In genomic region chr3L:9128700-9129582, dm6 we compare ENCODE assay signal across 5 fruit fly cellular contexts.
TF ChIP-seq lines count a peak whose summit lies in the region.

No protein-coding gene starts in this region.

- no peak for TF ChIP-seq CTCF in whole organism, embryonic (GFP tag; optimal IDR thresholded peaks at IDR 0.05; lab: Kevin White, UChicago)

TF ChIP-seq in whole organism, adult, 20 proteins besides CTCF, POLR2A, EP300 and RAD21 (continues in another document):
- TF ChIP-seq kay (GFP tag; lab: Kevin White, UChicago; ENCODE audit: borderline replicate concordance) = no peak
- no peak for TF ChIP-seq CG7045 (GFP tag; optimal IDR thresholded peaks at IDR 0.05; lab: Kevin White, UChicago)
- no peak for TF ChIP-seq CG1620 (GFP tag; optimal IDR thresholded peaks at IDR 0.05; lab: Kevin White, UChicago)
- TF ChIP-seq pad (GFP tag; optimal IDR thresholded peaks at IDR 0.05; lab: Kevin White, UChicago) = no peak
- TF ChIP-seq cic (GFP tag; optimal IDR thresholded peaks at IDR 0.05; lab: Kevin White, UChicago) = no peak
- no peak for TF ChIP-seq Clk (GFP tag; optimal IDR thresholded peaks at IDR 0.05; lab: Kevin White, UChicago)
- TF ChIP-seq Mnt (GFP tag; optimal IDR thresholded peaks at IDR 0.05; lab: Kevin White, UChicago) = peak; percentile 18
- TF ChIP-seq bab1 (GFP tag; optimal IDR thresholded peaks at IDR 0.05; lab: Kevin White, UChicago) = no peak
- TF ChIP-seq CG14711 (tag; optimal IDR thresholded peaks at IDR 0.05; lab: Kevin White, UChicago) = no peak
- TF ChIP-seq Crg-1 (GFP tag; optimal IDR thresholded peaks at IDR 0.05; lab: Kevin White, UChicago) = no peak
- TF ChIP-seq tj (GFP tag; optimal IDR thresholded peaks at IDR 0.05; lab: Kevin White, UChicago) = no peak
- TF ChIP-seq CG33017 (tag; optimal IDR thresholded peaks at IDR 0.05; lab: Kevin White, UChicago) = no peak
- TF ChIP-seq CG11617 (GFP tag; optimal IDR thresholded peaks at IDR 0.05; lab: Kevin White, UChicago) = peak; percentile 35
- TF ChIP-seq CG7101 (tag; optimal IDR thresholded peaks at IDR 0.05; lab: Kevin White, UChicago) = no peak
- peak; percentile 42 for TF ChIP-seq Hr96 (GFP tag; optimal IDR thresholded peaks at IDR 0.05; lab: Kevin White, UChicago)
- TF ChIP-seq CG5204 (GFP tag; optimal IDR thresholded peaks at IDR 0.05; lab: Kevin White, UChicago) = no peak
- no peak for TF ChIP-seq cnc (optimal IDR thresholded peaks at IDR 0.05; lab: Kevin White, UChicago)
- no peak for TF ChIP-seq CG12768 (GFP tag; optimal IDR thresholded peaks at IDR 0.05; lab: Kevin White, UChicago)
- TF ChIP-seq ovo (GFP tag; optimal IDR thresholded peaks at IDR 0.05; lab: Kevin White, UChicago) = no peak

TF ChIP-seq in whole organism, embryonic, 481 proteins besides CTCF, POLR2A, EP300 and RAD21 (continues in another document):
- TF ChIP-seq Oli (tag; optimal IDR thresholded peaks at IDR 0.05; lab: Kevin White, UChicago) = peak; percentile 85
- no peak for TF ChIP-seq CG8944 (GFP tag; optimal IDR thresholded peaks at IDR 0.05; lab: Kevin White, UChicago)
- TF ChIP-seq CG11696 (GFP tag; IDR thresholded peaks at IDR 0.05; lab: Robert Waterston, UW) = no peak; the same call in 1 of the 2 replicates
- TF ChIP-seq CG4282 (GFP tag; optimal IDR thresholded peaks at IDR 0.05; lab: Kevin White, UChicago) = no peak
- TF ChIP-seq Mrtf (GFP tag; IDR thresholded peaks at IDR 0.05; lab: Robert Waterston, UW) = no peak
- peak; percentile 58; the same call in 1 of the 2 replicates for TF ChIP-seq CG32767 (GFP tag; IDR thresholded peaks at IDR 0.05; lab: Robert Waterston, UW)
- peak; percentile 58 for TF ChIP-seq HHEX (GFP tag; optimal IDR thresholded peaks at IDR 0.05; lab: Kevin White, UChicago)
- no peak for TF ChIP-seq Optix (GFP tag; IDR thresholded peaks at IDR 0.05; lab: Robert Waterston, UW)
- peak; percentile 55 for TF ChIP-seq trem (tag; optimal IDR thresholded peaks at IDR 0.05; lab: Kevin White, UChicago)
- peak; percentile 49 for TF ChIP-seq lmd (GFP tag; IDR thresholded peaks at IDR 0.05; lab: Robert Waterston, UW)
- TF ChIP-seq slbo (GFP tag; IDR thresholded peaks at IDR 0.05; lab: Robert Waterston, UW) = 0 out of 2 replicates have a peak, but pooled peaks have one; percentile 44
- peak in 1 of 3 experiments; percentile 87 for TF ChIP-seq lola (GFP tag; optimal IDR thresholded peaks at IDR 0.05; lab: Kevin White, UChicago)
- no peak for TF ChIP-seq caup (GFP tag; optimal IDR thresholded peaks at IDR 0.05; lab: Kevin White, UChicago; ENCODE audit: severe bottlenecking)
- TF ChIP-seq sr (GFP tag; IDR thresholded peaks at IDR 0.05; lab: Robert Waterston, UW) = no peak
- TF ChIP-seq CG9727 (GFP tag; optimal IDR thresholded peaks at IDR 0.05; lab: Kevin White, UChicago) = peak; percentile 76
- TF ChIP-seq crol (GFP tag; IDR thresholded peaks at IDR 0.05; lab: Robert Waterston, UW) = peak; percentile 83
- TF ChIP-seq crp (GFP tag; optimal IDR thresholded peaks at IDR 0.05; lab: Kevin White, UChicago) = peak in 1 of 2 experiments; percentile 3
- no peak for TF ChIP-seq CG1792 (GFP tag; optimal IDR thresholded peaks at IDR 0.05; lab: Kevin White, UChicago)

TF ChIP-seq in whole organism, prepupa, 60 proteins besides CTCF, POLR2A, EP300 and RAD21 (continues in another document):
- TF ChIP-seq lz (GFP tag; optimal IDR thresholded peaks at IDR 0.05; lab: Kevin White, UChicago) (no peak), topi (GFP tag; optimal IDR thresholded peaks at IDR 0.05; lab: Kevin White, UChicago) (no peak), pdm3 (GFP tag; optimal IDR thresholded peaks at IDR 0.05; lab: Kevin White, UChicago) (peak; percentile 38), Hr4 (GFP tag; optimal IDR thresholded peaks at IDR 0.05; lab: Kevin White, UChicago) (peak; percentile 49), Blimp-1 (GFP tag; optimal IDR thresholded peaks at IDR 0.05; lab: Kevin White, UChicago) (no peak), acj6 (GFP tag; optimal IDR thresholded peaks at IDR 0.05; lab: Kevin White, UChicago) (peak; percentile 9), svp (GFP tag; lab: Kevin White, UChicago) (no peak), fkh (GFP tag; optimal IDR thresholded peaks at IDR 0.05; lab: Kevin White, UChicago) (no peak), CG15336 (GFP tag; IDR thresholded peaks at IDR 0.05; lab: Robert Waterston, UW) (peak; percentile 46; the same call in 1 of the 2 replicates), achi (GFP tag; optimal IDR thresholded peaks at IDR 0.05; lab: Kevin White, UChicago) (peak; percentile 44), CG8119 (GFP tag; IDR thresholded peaks at IDR 0.05; lab: Robert Waterston, UW) (peak; percentile 56; the same call in 2 of the 3 replicates), dac (GFP tag; optimal IDR thresholded peaks at IDR 0.05; lab: Kevin White, UChicago) (no peak), CG6792 (GFP tag; optimal IDR thresholded peaks at IDR 0.05; lab: Kevin White, UChicago) (no peak), CG31627 (GFP tag; optimal IDR thresholded peaks at IDR 0.05; lab: Kevin White, UChicago) (no peak), CG3919 (GFP tag; optimal IDR thresholded peaks at IDR 0.05; lab: Kevin White, UChicago) (peak; percentile 12), salr (GFP tag; optimal IDR thresholded peaks at IDR 0.05; lab: Kevin White, UChicago) (peak in 1 of 2 experiments; percentile 66), Sox15 (GFP tag; optimal IDR thresholded peaks at IDR 0.05; lab: Kevin White, UChicago) (no peak), Sox102F (GFP tag; optimal IDR thresholded peaks at IDR 0.05; lab: Kevin White, UChicago) (no peak), Smox (GFP tag; optimal IDR thresholded peaks at IDR 0.05; lab: Kevin White, UChicago) (no peak), Met (GFP tag; optimal IDR thresholded peaks at IDR 0.05; lab: Kevin White, UChicago) (no peak)

TF ChIP-seq in whole organism, pupa, 21 proteins besides CTCF, POLR2A, EP300 and RAD21:
- TF ChIP-seq Pif1A (GFP tag; optimal IDR thresholded peaks at IDR 0.05; lab: Kevin White, UChicago) = no peak
- peak; percentile 45 for TF ChIP-seq CG8159 (tag; optimal IDR thresholded peaks at IDR 0.05; lab: Kevin White, UChicago)
- no peak for TF ChIP-seq CG32121 (GFP tag; IDR thresholded peaks at IDR 0.05; lab: Robert Waterston, UW)
- TF ChIP-seq D1 (tag; optimal IDR thresholded peaks at IDR 0.05; lab: Kevin White, UChicago) = no peak
- TF ChIP-seq Ets98B (GFP tag; IDR thresholded peaks at IDR 0.05; lab: Robert Waterston, UW) = no peak; the same call in 1 of the 2 replicates
- TF ChIP-seq rn (GFP tag; IDR thresholded peaks at IDR 0.05; lab: Robert Waterston, UW) = no peak
- no peak for TF ChIP-seq Snoo (tag; optimal IDR thresholded peaks at IDR 0.05; lab: Kevin White, UChicago)
- no peak for TF ChIP-seq CG12605 (GFP tag; IDR thresholded peaks at IDR 0.05; lab: Robert Waterston, UW)
- peak; percentile 8 for TF ChIP-seq CG9948 (tag; optimal IDR thresholded peaks at IDR 0.05; lab: Kevin White, UChicago)
- no peak for TF ChIP-seq CG17806 (tag; optimal IDR thresholded peaks at IDR 0.05; lab: Kevin White, UChicago)
- no peak for TF ChIP-seq fd96Ca (GFP tag; IDR thresholded peaks at IDR 0.05; lab: Robert Waterston, UW)
- peak; percentile 28 for TF ChIP-seq CG13204 (GFP tag; optimal IDR thresholded peaks at IDR 0.05; lab: Kevin White, UChicago)
- no peak for TF ChIP-seq EcR (GFP tag; optimal IDR thresholded peaks at IDR 0.05; lab: Kevin White, UChicago)
- TF ChIP-seq CG8301 (tag; optimal IDR thresholded peaks at IDR 0.05; lab: Kevin White, UChicago) = peak; percentile 65
- peak; percentile 59 for TF ChIP-seq CG14655 (GFP tag; optimal IDR thresholded peaks at IDR 0.05; lab: Kevin White, UChicago)
- TF ChIP-seq CG34367 (tag; optimal IDR thresholded peaks at IDR 0.05; lab: Kevin White, UChicago) = no peak
- TF ChIP-seq CG15710 (tag; optimal IDR thresholded peaks at IDR 0.05; lab: Kevin White, UChicago) = peak; percentile 3
- TF ChIP-seq CG4496 (GFP tag; IDR thresholded peaks at IDR 0.05; lab: Robert Waterston, UW) = no peak
- TF ChIP-seq CG10348 (GFP tag; IDR thresholded peaks at IDR 0.05; lab: Robert Waterston, UW) = no peak
- no peak for TF ChIP-seq gl (tag; optimal IDR thresholded peaks at IDR 0.05; lab: Kevin White, UChicago)
- peak; percentile 17 for TF ChIP-seq Pif1B (GFP tag; optimal IDR thresholded peaks at IDR 0.05; lab: Kevin White, UChicago)

TF ChIP-seq in whole organism, wandering third instar larva, 38 proteins besides CTCF, POLR2A, EP300 and RAD21:
- TF ChIP-seq sv (GFP tag; optimal IDR thresholded peaks at IDR 0.05; lab: Kevin White, UChicago) = peak; percentile 62
- no peak for TF ChIP-seq CG32264 (GFP tag; optimal IDR thresholded peaks at IDR 0.05; lab: Kevin White, UChicago)
- TF ChIP-seq Dfd (GFP tag; optimal IDR thresholded peaks at IDR 0.05; lab: Kevin White, UChicago) = peak; percentile 39
TF ChIP-seq in whole organism, wandering third instar larva: peak in this region for 2.
